Worm (Caenorhabditis elegans) whole organism, L4/young adult: Measurements from ENCODE around the gene clec-60.
A peak's percentile ranks its signal among the peaks of the same experiment; 100 is the strongest.

Source experiments
- W03F9.2 ChIP-seq: fragments of 150-350 bp; optimal IDR thresholded peaks from 2 replicates; lab custom pipeline; 2014; ENCODE audit warnings: missing biosample characterization, missing genetic modification characterization
- dao-5 ChIP-seq: sonication (generic microtip); optimal IDR thresholded peaks from 2 replicates; lab custom pipeline; 2016; ENCODE audit warnings: missing genotype, missing genetic modification characterization, moderate library complexity, missing compliant biosample characterization
- him-1 ChIP-seq: sonication (generic microtip); optimal IDR thresholded peaks from 2 replicates; lab custom pipeline; 2016; ENCODE audit warnings: missing genotype, missing genetic modification reagents, missing genetic modification characterization, missing compliant biosample characterization

- peak; percentile 13 for TF ChIP-seq W03F9.2 (tag; lab: Kevin White, UChicago)
- no peak for TF ChIP-seq him-1 (tag; lab: Kevin White, UChicago)
- no peak for TF ChIP-seq dao-5 (tag; lab: Kevin White, UChicago)
These were observed 35.4 kb downstream of the clec-60 start for ce11 chrII:10446300-10446699.
